Worm (Caenorhabditis elegans) whole organism, L4/young adult: ENCODE results near the gene F44D12.10.
"Not testable (repeated sequence)": the region's sequence is repeated elsewhere in the genome, so short reads cannot be mapped to it uniquely, and the experiment has no call there.

Experiments
- W03F9.2 ChIP-seq: fragments of 150-350 bp; optimal IDR thresholded peaks from 2 replicates; lab custom pipeline; 2014; ENCODE audit warnings: missing biosample characterization, missing genetic modification characterization
- dao-5 ChIP-seq: sonication (generic microtip); optimal IDR thresholded peaks from 2 replicates; lab custom pipeline; 2016; ENCODE audit warnings: missing genotype, missing genetic modification characterization, moderate library complexity, missing compliant biosample characterization

ce11 chrIV:10028779-10029178 is 8.1 kb downstream of the F44D12.10 start, which contains the start of the genes F44D12.16 and msd-2:
- not testable (repeated sequence) for TF ChIP-seq dao-5, W03F9.2 (tag; lab: Kevin White, UChicago)
